Fruit fly (Drosophila melanogaster) whole organism, embryonic: ENCODE results near the gene MED14.

Experiments used
- Adf1 ChIP-seq: fragments of 200-800 bp; sonication (Bioruptor generic); IDR thresholded peaks from 2 replicates; pipeline ENCODE4 v1.3.6; 2022; ENCODE audit warnings: missing biosample characterization, missing genetic modification characterization
- Awh ChIP-seq: fragments of 200-800 bp; sonication (Bioruptor generic); IDR thresholded peaks from 2 replicates; pipeline ENCODE4, ENCODE4 v1.3.6; 2022; ENCODE audit warnings: missing biosample characterization, missing genetic modification characterization
- CG10274 ChIP-seq: fragments of 200-800 bp; sonication (Bioruptor generic); optimal IDR thresholded peaks from 3 replicates; lab custom pipeline; 2017; ENCODE audit warnings: missing biosample characterization, mild to moderate bottlenecking, missing genetic modification characterization
- CG10565 ChIP-seq: fragments of 200-800 bp; sonication (Bioruptor generic); optimal IDR thresholded peaks from 3 replicates; lab custom pipeline; 2016; ENCODE audit warnings: missing biosample characterization, mild to moderate bottlenecking, missing genetic modification characterization
- CG10959 ChIP-seq: fragments of 200-800 bp; sonication (Bioruptor generic); IDR thresholded peaks from 2 replicates; pipeline ENCODE4 v1.3.6; 2022; ENCODE audit warnings: missing biosample characterization, missing genetic modification characterization
- CG12299 ChIP-seq: fragments of 200-800 bp; sonication (Bioruptor generic); optimal IDR thresholded peaks from 2 replicates; lab custom pipeline; 2018; ENCODE audit warnings: missing biosample characterization, mild to moderate bottlenecking, missing genetic modification characterization
- CG14050 ChIP-seq: fragments of 200-800 bp; sonication (Bioruptor generic); IDR thresholded peaks from 3 replicates; pipeline ENCODE4 v1.3.6; 2022; ENCODE audit warnings: missing biosample characterization, missing genetic modification characterization
- CG15514 ChIP-seq: fragments of 200-800 bp; sonication (Bioruptor generic); optimal IDR thresholded peaks from 3 replicates; lab custom pipeline; 2017; ENCODE audit warnings: missing biosample characterization, missing genetic modification characterization, mild to moderate bottlenecking, moderate library complexity, missing genetic modification reagents
- CG15696 ChIP-seq: fragments of 200-800 bp; sonication (Bioruptor generic); optimal IDR thresholded peaks from 2 replicates; lab custom pipeline; 2019; ENCODE audit warnings: missing biosample characterization, mild to moderate bottlenecking, missing genetic modification characterization, moderate library complexity
- CG2116 ChIP-seq: fragments of 200-800 bp; sonication (Bioruptor generic); optimal IDR thresholded peaks from 3 replicates; lab custom pipeline; 2018; ENCODE audit warnings: missing biosample characterization, mild to moderate bottlenecking, missing genetic modification characterization
- CG2120 ChIP-seq: fragments of 200-800 bp; sonication (Bioruptor generic); optimal IDR thresholded peaks from 3 replicates; lab custom pipeline; 2016; ENCODE audit warnings: missing biosample characterization, missing genetic modification characterization
- CG2199 ChIP-seq: fragments of 200-800 bp; sonication (Bioruptor generic); IDR thresholded peaks from 3 replicates; pipeline ENCODE4 v1.3.6; 2022; ENCODE audit warnings: missing biosample characterization, missing genetic modification characterization
- CG30403 ChIP-seq: fragments of 200-800 bp; sonication (Bioruptor generic); optimal IDR thresholded peaks from 3 replicates; lab custom pipeline; 2016; ENCODE audit warnings: missing biosample characterization, missing genetic modification characterization
- CG34224 ChIP-seq: fragments of 200-800 bp; sonication (Bioruptor generic); IDR thresholded peaks from 3 replicates; pipeline ENCODE4 v1.3.6; 2022; ENCODE audit warnings: missing biosample characterization, missing genetic modification characterization; ENCODE audit not compliant: partially characterized antibody
- CG42726 ChIP-seq: fragments of 200-800 bp; sonication (Bioruptor generic); IDR thresholded peaks from 2 replicates; pipeline ENCODE4 v1.3.6; 2022; ENCODE audit warnings: missing biosample characterization, missing genetic modification characterization; ENCODE audit not compliant: partially characterized antibody
- CG4360 ChIP-seq: fragments of 200-800 bp; sonication (Bioruptor generic); IDR thresholded peaks from 2 replicates; pipeline ENCODE4 v1.3.6; 2022; ENCODE audit warnings: missing biosample characterization, missing genetic modification characterization
- CG5180 ChIP-seq: fragments of 200-800 bp; sonication (Bioruptor generic); optimal IDR thresholded peaks from 3 replicates; lab custom pipeline; 2017; ENCODE audit warnings: missing biosample characterization, missing genetic modification characterization, mild to moderate bottlenecking, moderate library complexity, missing genetic modification reagents
- CG6654 ChIP-seq: fragments of 200-800 bp; sonication (Bioruptor generic); optimal IDR thresholded peaks from 2 replicates; lab custom pipeline; 2017; ENCODE audit warnings: missing biosample characterization, mild to moderate bottlenecking, missing genetic modification characterization
- CG6683 ChIP-seq: fragments of 200-800 bp; sonication (Bioruptor generic); optimal IDR thresholded peaks from 2 replicates; lab custom pipeline; 2017; ENCODE audit warnings: missing biosample characterization, mild to moderate bottlenecking, missing genetic modification characterization, missing genetic modification reagents
- CG6791 ChIP-seq: fragments of 200-800 bp; sonication (Bioruptor generic); IDR thresholded peaks from 3 replicates; pipeline ENCODE4 v1.3.6; 2022; ENCODE audit warnings: missing biosample characterization, missing genetic modification characterization; ENCODE audit not compliant: partially characterized antibody
- CG8924 ChIP-seq: fragments of 200-800 bp; optimal IDR thresholded peaks from 3 replicates; lab custom pipeline; 2019; ENCODE audit warnings: missing biosample characterization, mild to moderate bottlenecking, missing genetic modification characterization, moderate library complexity
- CG9609 ChIP-seq: fragments of 200-800 bp; sonication (Bioruptor generic); optimal IDR thresholded peaks from 3 replicates; lab custom pipeline; 2016; ENCODE audit warnings: missing biosample characterization, missing genetic modification characterization
- Dfd ChIP-seq, 2 experiments: fragments of >200 bp; optimal IDR thresholded peaks; 2 replicates each; lab custom pipeline; 2017; ENCODE audit warnings: missing biosample characterization in 2 of 2, missing genetic modification characterization in 2 of 2
- Doc2 ChIP-seq: fragments of 200-800 bp; sonication (Bioruptor generic); IDR thresholded peaks from 2 replicates; pipeline ENCODE4 v1.3.6; 2022; ENCODE audit warnings: missing biosample characterization, missing genetic modification characterization
- ERR ChIP-seq: fragments of 200-800 bp; sonication (Bioruptor generic); optimal IDR thresholded peaks from 2 replicates; lab custom pipeline; 2016; ENCODE audit warnings: missing biosample characterization, missing genetic modification characterization
- HHEX ChIP-seq: fragments of 200-800 bp; sonication (Bioruptor generic); optimal IDR thresholded peaks from 3 replicates; lab custom pipeline; 2017; ENCODE audit warnings: missing biosample characterization, mild to moderate bottlenecking, missing genetic modification characterization, missing genetic modification reagents
- HLH4C ChIP-seq: fragments of 200-800 bp; sonication (Bioruptor generic); IDR thresholded peaks from 3 replicates; pipeline ENCODE4 v1.3.6; 2022; ENCODE audit warnings: missing biosample characterization, missing genetic modification characterization; ENCODE audit not compliant: partially characterized antibody
- HmgZ ChIP-seq: fragments of 200-800 bp; sonication (Bioruptor generic); optimal IDR thresholded peaks from 2 replicates; lab custom pipeline; 2018; ENCODE audit warnings: missing biosample characterization, mild to moderate bottlenecking, missing genetic modification characterization
- Hmr ChIP-seq: fragments of 200-800 bp; sonication (Bioruptor generic); optimal IDR thresholded peaks from 3 replicates; lab custom pipeline; 2017; ENCODE audit warnings: mild to moderate bottlenecking, missing biosample characterization, missing genetic modification reagents, missing genetic modification characterization
- Hr51 ChIP-seq, 2 experiments: fragments of 200-800 bp; sonication (Bioruptor generic); optimal IDR thresholded peaks; 2 replicates in 1 of 2; 3 replicates in 1 of 2; lab custom pipeline; 2016 to 2018; ENCODE audit warnings: missing biosample characterization in 2 of 2, missing genetic modification characterization in 2 of 2, mild to moderate bottlenecking in 1 of 2, moderate library complexity in 1 of 2
- Lhr ChIP-seq: fragments of 200-800 bp; sonication (Bioruptor generic); optimal IDR thresholded peaks from 3 replicates; lab custom pipeline; 2017; ENCODE audit warnings: mild to moderate bottlenecking, missing biosample characterization, missing genetic modification reagents, missing genetic modification characterization
- Myb ChIP-seq: fragments of 200-800 bp; sonication (Bioruptor generic); optimal IDR thresholded peaks from 2 replicates; lab custom pipeline; 2016; ENCODE audit warnings: missing biosample characterization, missing genetic modification characterization
- Side ChIP-seq: fragments of 200-800 bp; sonication (Bioruptor generic); optimal IDR thresholded peaks from 2 replicates; lab custom pipeline; 2016; ENCODE audit warnings: missing biosample characterization, missing genetic modification characterization
- Taf1 ChIP-seq: fragments of 200-800 bp; sonication (Bioruptor generic); IDR thresholded peaks from 2 replicates; pipeline ENCODE4 v1.3.6; 2022; ENCODE audit warnings: missing biosample characterization, missing genetic modification characterization
- Tbp ChIP-seq: fragments of >200 bp; optimal IDR thresholded peaks from 2 replicates; lab custom pipeline; 2018; ENCODE audit warnings: missing biosample characterization, missing genetic modification characterization
- YL-1 ChIP-seq: fragments of 200-800 bp; sonication (Bioruptor generic); optimal IDR thresholded peaks from 3 replicates; lab custom pipeline; 2017; ENCODE audit warnings: missing biosample characterization, mild to moderate bottlenecking, missing genetic modification characterization
- bigmax ChIP-seq: fragments of 200-800 bp; sonication (Bioruptor generic); optimal IDR thresholded peaks from 2 replicates; lab custom pipeline; 2018; ENCODE audit warnings: missing biosample characterization, mild to moderate bottlenecking, missing genetic modification characterization
- caup ChIP-seq: fragments of 200-800 bp; sonication (Bioruptor generic); optimal IDR thresholded peaks from 3 replicates; lab custom pipeline; 2017; ENCODE audit warnings: missing biosample characterization, mild to moderate bottlenecking, missing genetic modification characterization, moderate library complexity; ENCODE audit not compliant: severe bottlenecking
- da ChIP-seq: fragments of 200-800 bp; sonication (Bioruptor generic); optimal IDR thresholded peaks from 2 replicates; lab custom pipeline; 2016; ENCODE audit warnings: missing biosample characterization, missing genetic modification characterization
- dpn ChIP-seq, 2 experiments: fragments of 200-800 bp; sonication (Bioruptor generic); optimal IDR thresholded peaks; 3 replicates each; lab custom pipeline; 2016; ENCODE audit warnings: missing biosample characterization in 2 of 2, missing genetic modification characterization in 2 of 2
- gfzf ChIP-seq: fragments of 200-800 bp; sonication (Bioruptor generic); optimal IDR thresholded peaks from 2 replicates; lab custom pipeline; 2016; ENCODE audit warnings: missing biosample characterization, mild to moderate bottlenecking, missing genetic modification characterization, moderate library complexity
- grau ChIP-seq: fragments of 200-800 bp; optimal IDR thresholded peaks from 3 replicates; lab custom pipeline; 2019; ENCODE audit warnings: missing biosample characterization, mild to moderate bottlenecking, missing genetic modification characterization, moderate library complexity
- hbn ChIP-seq: fragments of 200-800 bp; sonication (Bioruptor generic); IDR thresholded peaks from 2 replicates; pipeline ENCODE4 v1.3.6; 2022; ENCODE audit warnings: missing biosample characterization, missing genetic modification characterization; ENCODE audit not compliant: partially characterized antibody
- nerfin-1 ChIP-seq: fragments of 200-800 bp; sonication (Bioruptor generic); optimal IDR thresholded peaks from 3 replicates; lab custom pipeline; 2019; ENCODE audit warnings: missing biosample characterization, mild to moderate bottlenecking, missing genetic modification characterization, moderate library complexity
- sqz ChIP-seq: fragments of 200-800 bp; sonication (Bioruptor generic); optimal IDR thresholded peaks from 3 replicates; lab custom pipeline; 2018; ENCODE audit warnings: missing biosample characterization, mild to moderate bottlenecking, missing genetic modification characterization
- tap ChIP-seq: fragments of 200-800 bp; optimal IDR thresholded peaks from 3 replicates; lab custom pipeline; 2019; ENCODE audit warnings: missing biosample characterization, mild to moderate bottlenecking, missing genetic modification characterization, moderate library complexity
- tup ChIP-seq: fragments of 200-800 bp; sonication (Bioruptor generic); optimal IDR thresholded peaks from 2 replicates; lab custom pipeline; 2016; ENCODE audit warnings: missing biosample characterization, mild to moderate bottlenecking, missing genetic modification characterization, moderate library complexity
- zen2 ChIP-seq: fragments of 200-800 bp; sonication (Bioruptor generic); IDR thresholded peaks from 3 replicates; pipeline ENCODE4 v1.3.6; 2022; ENCODE audit warnings: missing biosample characterization, missing genetic modification characterization; ENCODE audit not compliant: partially characterized antibody

MED14 gene

dm6 chr3L:603847-604550, 11.0 kb downstream of the MED14 start, which contains the start of gene CG13893 (continued):
- TF ChIP-seq grau (tag; lab: Kevin White, UChicago) (peak; percentile 14), Tbp (GFP tag; lab: Kevin White, UChicago) (no peak), CG15696 (tag; lab: Kevin White, UChicago) (no peak), CG10565 (GFP tag; lab: Kevin White, UChicago) (no peak), zen2 (peak; percentile 25; the same call in 1 of the 3 replicates), da (GFP tag; lab: Kevin White, UChicago) (no peak), CG30403 (GFP tag; lab: Kevin White, UChicago) (no peak), bigmax (GFP tag; lab: Kevin White, UChicago) (peak; percentile 35), ERR (GFP tag; lab: Kevin White, UChicago) (no peak), CG6654 (GFP tag; lab: Kevin White, UChicago) (no peak), Lhr (GFP tag; lab: Kevin White, UChicago) (no peak), HLH4C (GFP tag; lab: Robert Waterston, UW) (0 out of 3 replicates have a peak, but pooled peaks have one; percentile 50), tap (tag; lab: Kevin White, UChicago) (no peak), Dfd (GFP tag; optimal IDR thresholded peaks at IDR 0.05; lab: Kevin White, UChicago) (no peak), Awh (GFP tag; lab: Robert Waterston, UW) (no peak), YL-1 (GFP tag; lab: Kevin White, UChicago) (no peak), CG2116 (GFP tag; lab: Kevin White, UChicago) (no peak), CG42726 (GFP tag; lab: Robert Waterston, UW) (peak; percentile 78), Hmr (GFP tag; lab: Kevin White, UChicago) (peak; percentile 64), CG12299 (tag; lab: Kevin White, UChicago) (peak; percentile 13), CG15514 (GFP tag; lab: Kevin White, UChicago) (peak; percentile 43), Hr51 (GFP tag; optimal IDR thresholded peaks at IDR 0.05; lab: Kevin White, UChicago) (no peak), nerfin-1 (tag; lab: Kevin White, UChicago) (peak; percentile 25), gfzf (no peak), CG9609 (no peak), CG2199 (GFP tag; lab: Robert Waterston, UW) (no peak), CG6791 (GFP tag; lab: Robert Waterston, UW) (0 out of 3 replicates have a peak, but pooled peaks have one; percentile 12), CG10959 (GFP tag; lab: Robert Waterston, UW) (no peak), CG10274 (GFP tag; lab: Kevin White, UChicago) (no peak), CG34224 (GFP tag; lab: Robert Waterston, UW) (peak; percentile 55; the same call in 2 of the 3 replicates), CG8924 (peak; percentile 57), Myb (GFP tag; lab: Kevin White, UChicago) (no peak), tup (GFP tag; lab: Kevin White, UChicago) (no peak), CG14050 (GFP tag; lab: Robert Waterston, UW) (no peak), HHEX (GFP tag; lab: Kevin White, UChicago) (peak; percentile 33), caup (GFP tag; lab: Kevin White, UChicago) (peak; percentile 65), Doc2 (GFP tag; lab: Robert Waterston, UW) (no peak), HmgZ (tag; lab: Kevin White, UChicago) (peak; percentile 73), Taf1 (GFP tag; lab: Robert Waterston, UW) (no peak), Adf1 (peak; percentile 69), dpn (GFP tag; optimal IDR thresholded peaks at IDR 0.05; lab: Kevin White, UChicago) (peak in 1 of 2 experiments; percentile 41), CG5180 (GFP tag; lab: Kevin White, UChicago) (no peak), CG6683 (GFP tag; lab: Kevin White, UChicago) (peak; percentile 5), sqz (GFP tag; lab: Kevin White, UChicago) (no peak), CG4360 (GFP tag; lab: Robert Waterston, UW) (peak; percentile 33; the same call in 1 of the 2 replicates), Side (GFP tag; lab: Kevin White, UChicago) (peak; percentile 35), hbn (0 out of 2 replicates have a peak, but pooled peaks have one; percentile 22), CG2120 (GFP tag; lab: Kevin White, UChicago) (peak; percentile 20)
